Worm (Caenorhabditis elegans): Measurements from ENCODE around the gene srab-18.

Gene srab-18

ce11 chrV:9871339-9871738 is at the start of gene srab-18:
Gene srab-18 (minus strand): TSS chrV:9871439.
- TF ChIP-seq him-1 (tag; optimal IDR thresholded peaks at IDR 0.05) (no peak), dao-5 (tag; optimal IDR thresholded peaks at IDR 0.05) (no peak), W03F9.2 (tag; optimal IDR thresholded peaks at IDR 0.05) (no peak)

- no peak for TF ChIP-seq dao-5 (tag; optimal IDR thresholded peaks at IDR 0.05)
Observed at ce11 chrV:9918410-9918809, 47.2 kb upstream of the srab-18 start, which contains the start of gene C50H2.5. Gene C50H2.5 (plus strand): TSS chrV:9918710.

- TF ChIP-seq dao-5 (tag; optimal IDR thresholded peaks at IDR 0.05), result no peak
- TF ChIP-seq W03F9.2 (tag; optimal IDR thresholded peaks at IDR 0.05), result no peak
- no peak for TF ChIP-seq him-1 (tag; optimal IDR thresholded peaks at IDR 0.05)
Observed at ce11 chrV:9916665-9917064, 45.4 kb upstream of the srab-18 start, which contains the start of gene C50H2.4. Gene C50H2.4 (plus strand): TSS chrV:9916965.

ce11 chrV:9915021-9915420 is 43.8 kb upstream of the srab-18 start, which contains the start of gene mec-9:
Gene mec-9 (minus strand): TSS chrV:9915121.
- TF ChIP-seq him-1 (tag; optimal IDR thresholded peaks at IDR 0.05) (no peak), dao-5 (tag; optimal IDR thresholded peaks at IDR 0.05) (no peak), W03F9.2 (tag; optimal IDR thresholded peaks at IDR 0.05) (no peak)

ce11 chrV:9913863-9914262 is 42.6 kb upstream of the srab-18 start, which contains the start of gene fipr-10:
Gene fipr-10 (plus strand): TSS chrV:9914163.
- TF ChIP-seq W03F9.2 (tag; optimal IDR thresholded peaks at IDR 0.05), result no peak
- TF ChIP-seq dao-5 (tag; optimal IDR thresholded peaks at IDR 0.05), result no peak
- TF ChIP-seq him-1 (tag; optimal IDR thresholded peaks at IDR 0.05), result no peak

ce11 chrV:9911165-9911564 is 39.9 kb upstream of the srab-18 start:
- TF ChIP-seq dao-5 (tag; optimal IDR thresholded peaks at IDR 0.05), result no peak
- no peak for TF ChIP-seq him-1 (tag; optimal IDR thresholded peaks at IDR 0.05)
- no peak for TF ChIP-seq W03F9.2 (tag; optimal IDR thresholded peaks at IDR 0.05)

- no peak for TF ChIP-seq him-1 (tag; optimal IDR thresholded peaks at IDR 0.05)
- TF ChIP-seq W03F9.2 (tag; optimal IDR thresholded peaks at IDR 0.05), result no peak
- no peak for TF ChIP-seq dao-5 (tag; optimal IDR thresholded peaks at IDR 0.05)
Observed at ce11 chrV:9909624-9910023, 38.4 kb upstream of the srab-18 start.

- TF ChIP-seq W03F9.2 (tag; optimal IDR thresholded peaks at IDR 0.05) (no peak), dao-5 (tag; optimal IDR thresholded peaks at IDR 0.05) (no peak), him-1 (tag; optimal IDR thresholded peaks at IDR 0.05) (no peak)
Observed at ce11 chrV:9907205-9907604, 36.0 kb upstream of the srab-18 start.

- TF ChIP-seq him-1 (tag; optimal IDR thresholded peaks at IDR 0.05) (no peak), W03F9.2 (tag; optimal IDR thresholded peaks at IDR 0.05) (no peak), dao-5 (tag; optimal IDR thresholded peaks at IDR 0.05) (no peak)
Observed at ce11 chrV:9906115-9906514, 34.9 kb upstream of the srab-18 start, which contains the start of gene fipr-11. Gene fipr-11 (minus strand): TSS chrV:9906215.

ce11 chrV:9901119-9901518 is 29.9 kb upstream of the srab-18 start:
- no peak for TF ChIP-seq him-1 (tag; optimal IDR thresholded peaks at IDR 0.05)
- TF ChIP-seq W03F9.2 (tag; optimal IDR thresholded peaks at IDR 0.05), result no peak
- no peak for TF ChIP-seq dao-5 (tag; optimal IDR thresholded peaks at IDR 0.05)

- TF ChIP-seq him-1 (tag; optimal IDR thresholded peaks at IDR 0.05) (no peak), dao-5 (tag; optimal IDR thresholded peaks at IDR 0.05) (no peak), W03F9.2 (tag; optimal IDR thresholded peaks at IDR 0.05) (no peak)
Observed at ce11 chrV:9899278-9899677, 28.0 kb upstream of the srab-18 start, which contains the start of gene egl-47. Gene egl-47 (plus strand): TSS chrV:9899578.

ce11 chrV:9889629-9890028 is 18.4 kb upstream of the srab-18 start, which contains the start of gene fshr-1:
Gene fshr-1 (plus strand): TSS chrV:9889837.
- no peak for TF ChIP-seq him-1 (tag; optimal IDR thresholded peaks at IDR 0.05)
- no peak for TF ChIP-seq W03F9.2 (tag; optimal IDR thresholded peaks at IDR 0.05)
- no peak for TF ChIP-seq dao-5 (tag; optimal IDR thresholded peaks at IDR 0.05)

- no peak for TF ChIP-seq W03F9.2 (tag; optimal IDR thresholded peaks at IDR 0.05)
- no peak for TF ChIP-seq him-1 (tag; optimal IDR thresholded peaks at IDR 0.05)
- no peak for TF ChIP-seq dao-5 (tag; optimal IDR thresholded peaks at IDR 0.05)
Observed at ce11 chrV:9885918-9886488, 14.8 kb upstream of the srab-18 start, which contains the start of gene clp-9. Gene clp-9 (minus strand): TSS chrV:9885968.

- TF ChIP-seq dao-5 (tag; optimal IDR thresholded peaks at IDR 0.05) (no peak), W03F9.2 (tag; optimal IDR thresholded peaks at IDR 0.05) (no peak), him-1 (tag; optimal IDR thresholded peaks at IDR 0.05) (no peak)
Observed at ce11 chrV:9879867-9880266, 8.6 kb upstream of the srab-18 start, which contains the start of gene sdz-31. Gene sdz-31 (plus strand): TSS chrV:9880167.

ce11 chrV:9879404-9879803 is 8.2 kb upstream of the srab-18 start, which contains the start of gene srab-26:
Gene srab-26 (minus strand): TSS chrV:9879504.
- TF ChIP-seq W03F9.2 (tag; optimal IDR thresholded peaks at IDR 0.05) (no peak), him-1 (tag; optimal IDR thresholded peaks at IDR 0.05) (no peak), dao-5 (tag; optimal IDR thresholded peaks at IDR 0.05) (no peak)
